Worm (Caenorhabditis elegans) whole organism, early embryonic: ENCODE data around the gene swd-2.1.

Experiments used
- F13C5.2 ChIP-seq: sonication (generic microtip); optimal IDR thresholded peaks from 2 replicates; lab custom pipeline; 2017; ENCODE audit warnings: mild to moderate bottlenecking, missing genetic modification characterization, inconsistent platforms, missing compliant biosample characterization
- aly-1 ChIP-seq: sonication (generic microtip); optimal IDR thresholded peaks from 2 replicates; lab custom pipeline; 2016; ENCODE audit warnings: missing genetic modification characterization, missing compliant biosample characterization
- ama-1 ChIP-seq: fragments of 150-350 bp; optimal IDR thresholded peaks from 2 replicates; lab custom pipeline; 2014
- ets-7 ChIP-seq: sonication (generic microtip); optimal IDR thresholded peaks from 2 replicates; lab custom pipeline; 2016; ENCODE audit warnings: missing genotype, missing genetic modification characterization, missing compliant biosample characterization
- hmbx-1 ChIP-seq: sonication (generic microtip); optimal IDR thresholded peaks from 2 replicates; lab custom pipeline; 2016; ENCODE audit warnings: mild to moderate bottlenecking, missing genetic modification characterization, missing compliant biosample characterization
- hmg-4 ChIP-seq: fragments of 200-800 bp; sonication (Bioruptor generic); optimal IDR thresholded peaks from 2 replicates; lab custom pipeline; 2018; ENCODE audit warnings: mild to moderate bottlenecking, missing genetic modification characterization, missing compliant biosample characterization
- hnd-1 ChIP-seq: sonication (generic microtip); optimal IDR thresholded peaks from 2 replicates; lab custom pipeline; 2016; ENCODE audit warnings: missing genetic modification characterization, missing compliant biosample characterization
- pes-1 ChIP-seq: fragments of 200-800 bp; sonication (Bioruptor generic); IDR thresholded peaks from 2 replicates; pipeline ENCODE4 v1.3.6; 2022; ENCODE audit warnings: missing genetic modification reagents, missing genetic modification characterization, missing compliant biosample characterization
- sea-1 ChIP-seq: fragments of 200-800 bp; sonication (Bioruptor generic); conservative IDR thresholded peaks from 2 replicates; pipeline ENCODE4 v1.3.6; 2022; ENCODE audit warnings: missing genetic modification characterization, missing compliant biosample characterization
- tra-4 ChIP-seq: sonication (generic microtip); optimal IDR thresholded peaks from 2 replicates; lab custom pipeline; 2017; ENCODE audit warnings: missing genetic modification characterization, missing compliant biosample characterization

The swd-2.1 gene

DNA sequence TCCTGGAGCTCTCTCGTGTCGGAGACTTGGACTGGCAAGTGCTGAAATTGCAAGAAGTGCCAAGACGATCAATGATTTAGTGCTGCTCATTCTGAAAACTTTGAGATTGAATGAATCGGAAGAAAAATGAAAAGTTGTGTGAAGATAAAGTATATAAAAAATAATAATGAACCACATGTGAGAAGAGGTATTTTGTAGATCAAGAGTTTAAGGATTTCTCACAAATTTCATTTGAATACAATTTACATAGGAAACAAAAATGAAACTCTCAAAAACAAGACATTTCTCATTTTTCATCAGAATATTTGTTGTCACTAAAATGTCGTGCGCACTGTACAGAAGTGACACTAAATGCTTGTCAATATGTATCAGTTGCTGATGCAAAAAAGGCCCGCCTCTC is 46.7 kb downstream of the swd-2.1 start, which contains the start of gene T14A8.2:
Gene T14A8.2, minus strand, starts transcription at position 101 of the 400 bp plus-strand sequence.
- no peak for TF ChIP-seq ama-1 (lab: Kevin White, UChicago)
- TF ChIP-seq hmbx-1 (tag; lab: Kevin White, UChicago): no peak
- no peak for TF ChIP-seq hnd-1 (tag; lab: Kevin White, UChicago)
- TF ChIP-seq ets-7 (tag; lab: Kevin White, UChicago): no peak
- no peak for TF ChIP-seq tra-4
- no peak for TF ChIP-seq hmg-4 (GFP tag; lab: Kevin White, UChicago)
- TF ChIP-seq F13C5.2 (tag; lab: Kevin White, UChicago): no peak

- TF ChIP-seq aly-1 (tag; lab: Kevin White, UChicago) (no peak), pes-1 (GFP tag; lab: Robert Waterston, UW) (no peak), F13C5.2 (tag; lab: Kevin White, UChicago) (no peak), sea-1 (GFP tag; lab: Robert Waterston, UW) (no peak), ets-7 (tag; lab: Kevin White, UChicago) (no peak)
Measured at ce11 chrIV:7824649-7825048, 48.8 kb downstream of the swd-2.1 start.
